Worm (Caenorhabditis elegans): ENCODE measurements around the gene mig-6.

The mig-6 gene

DNA sequence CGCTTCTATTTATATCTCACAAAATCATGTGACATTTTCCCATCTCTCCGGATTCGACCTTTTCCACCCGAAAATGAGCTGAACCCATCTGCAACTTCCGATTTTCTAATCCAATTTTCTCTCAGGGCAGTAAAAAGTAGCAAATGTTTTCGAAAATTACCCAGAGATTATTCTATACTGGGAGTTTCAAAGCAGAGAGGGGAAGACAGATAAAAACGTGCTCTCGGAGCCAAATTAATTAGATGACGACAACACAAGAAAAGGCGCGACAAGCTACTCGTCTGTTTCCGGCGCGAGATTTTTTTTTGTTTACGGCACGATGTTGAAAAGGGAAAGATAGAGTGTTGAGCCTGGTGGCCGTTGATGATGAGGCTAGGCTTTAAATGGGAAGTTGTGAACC is 57.4 kb downstream of the mig-6 start:
- TF ChIP-seq ces-1 (GFP tag; optimal IDR thresholded peaks at IDR 0.05) = peak; percentile 27
- no peak for TF ChIP-seq mls-2 (tag; optimal IDR thresholded peaks at IDR 0.05)

DNA sequence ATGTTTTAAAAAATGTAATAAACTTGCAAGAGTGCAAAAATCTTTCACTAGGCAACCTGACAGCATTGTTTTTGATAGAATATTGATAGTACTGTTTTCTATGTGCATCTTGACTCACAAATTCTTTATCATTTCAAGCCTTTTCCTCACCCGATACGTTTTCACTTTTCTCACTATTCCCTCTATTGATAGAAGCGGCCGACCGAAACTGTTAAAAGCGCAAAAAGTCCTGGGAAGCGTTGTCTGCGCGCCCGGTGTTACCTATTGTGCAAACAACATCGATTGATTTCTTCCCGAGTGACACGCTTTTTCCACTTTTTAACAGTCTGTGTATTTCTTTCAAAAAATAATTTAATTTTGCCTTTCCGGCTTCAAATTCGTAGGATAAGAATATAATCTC is 61.0 kb downstream of the mig-6 start:
- no peak for TF ChIP-seq sptf-1 (tag; optimal IDR thresholded peaks at IDR 0.05)
- TF ChIP-seq unc-120 (tag; optimal IDR thresholded peaks at IDR 0.05; ENCODE audit: poor library complexity, severe bottlenecking) = no peak
- TF ChIP-seq ztf-11 (tag; optimal IDR thresholded peaks at IDR 0.05) = no peak
- no peak for TF ChIP-seq lsy-2 (tag; optimal IDR thresholded peaks at IDR 0.05)
- TF ChIP-seq drap-1 (GFP tag; optimal IDR thresholded peaks at IDR 0.05) = no peak
- no peak for TF ChIP-seq tbx-8 (GFP tag; optimal IDR thresholded peaks at IDR 0.05)
- no peak for TF ChIP-seq mab-5 (tag; optimal IDR thresholded peaks at IDR 0.05)
- TF ChIP-seq unc-39 (tag; optimal IDR thresholded peaks at IDR 0.05) = no peak
- no peak for TF ChIP-seq bed-3 (GFP tag; optimal IDR thresholded peaks at IDR 0.05)
- TF ChIP-seq mep-1 (tag; optimal IDR thresholded peaks at IDR 0.05) = no peak
- no peak for TF ChIP-seq elt-3 (tag; optimal IDR thresholded peaks at IDR 0.05)
- no peak for TF ChIP-seq lin-32 (GFP tag; optimal IDR thresholded peaks at IDR 0.05)
- no peak for TF ChIP-seq M03D4.4 (tag; optimal IDR thresholded peaks at IDR 0.05)
- no peak for TF ChIP-seq nhr-12 (tag; optimal IDR thresholded peaks at IDR 0.05)

DNA sequence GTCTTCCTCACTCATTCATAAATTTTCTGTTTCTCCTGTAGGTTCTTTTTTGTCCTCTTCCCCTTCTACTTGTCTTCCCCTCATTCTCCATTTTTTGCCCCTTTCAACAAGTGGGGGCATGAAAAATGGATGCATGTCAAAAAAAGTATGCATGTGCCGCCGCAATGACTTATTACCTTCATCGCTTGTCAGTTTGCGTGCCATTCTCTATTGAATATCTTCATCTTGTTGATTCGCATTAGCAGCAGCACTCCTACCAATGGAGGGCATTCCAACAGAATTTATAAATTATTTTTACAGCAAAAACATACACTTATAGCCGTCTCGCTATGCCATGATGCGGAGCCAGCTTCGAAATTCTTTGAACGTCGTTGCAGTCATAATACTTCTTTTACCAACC is 64.2 kb downstream of the mig-6 start, which contains the start of gene F40A3.1:
F40A3.1 (plus strand) TSS at position 301 of the 400 bp plus-strand sequence.
- TF ChIP-seq mls-2 (tag; optimal IDR thresholded peaks at IDR 0.05) (no peak), lsy-2 (tag; optimal IDR thresholded peaks at IDR 0.05) (no peak), snpc-4 (tag; optimal IDR thresholded peaks at IDR 0.05) (no peak), cnd-1 (tag; optimal IDR thresholded peaks at IDR 0.05) (no peak), nhr-237 (tag; optimal IDR thresholded peaks at IDR 0.05) (no peak), ces-1 (GFP tag; optimal IDR thresholded peaks at IDR 0.05) (no peak)

Measured in whole organism, mixed stage, embryonic.